Fruit fly (Drosophila melanogaster) whole organism, pupa: ENCODE results near the gene Cse1.

Experiments used
- CG10348 ChIP-seq: fragments of 200-800 bp; sonication (Bioruptor generic); IDR thresholded peaks from 2 replicates; pipeline ENCODE4 v1.3.6; 2022; ENCODE audit warnings: missing biosample characterization, missing genetic modification characterization
- CG12605 ChIP-seq: fragments of 200-800 bp; sonication (Bioruptor generic); IDR thresholded peaks from 2 replicates; pipeline ENCODE4 v1.3.6; 2022; ENCODE audit warnings: missing biosample characterization, missing genetic modification characterization
- CG13204 ChIP-seq: fragments of 200-800 bp; sonication (Bioruptor generic); optimal IDR thresholded peaks from 2 replicates; lab custom pipeline; 2018; ENCODE audit warnings: missing biosample characterization, mild to moderate bottlenecking, missing genetic modification characterization, moderate library complexity
- CG15710 ChIP-seq: fragments of 200-800 bp; sonication (Bioruptor generic); optimal IDR thresholded peaks from 2 replicates; lab custom pipeline; 2018; ENCODE audit warnings: missing biosample characterization, mild to moderate bottlenecking, missing genetic modification characterization, moderate library complexity
- CG17806 ChIP-seq: fragments of 200-800 bp; sonication (Bioruptor generic); optimal IDR thresholded peaks from 2 replicates; lab custom pipeline; 2018; ENCODE audit warnings: missing biosample characterization, mild to moderate bottlenecking, missing genetic modification characterization, moderate library complexity
- CG4496 ChIP-seq: fragments of 200-800 bp; sonication (Bioruptor generic); IDR thresholded peaks from 3 replicates; pipeline ENCODE4 v1.3.6; 2022; ENCODE audit warnings: missing biosample characterization, missing genetic modification characterization
- CG8159 ChIP-seq: fragments of 200-800 bp; sonication (Bioruptor generic); optimal IDR thresholded peaks from 3 replicates; lab custom pipeline; 2018; ENCODE audit warnings: missing biosample characterization, mild to moderate bottlenecking, missing genetic modification characterization, moderate library complexity
- CG8301 ChIP-seq: fragments of 200-800 bp; sonication (Bioruptor generic); optimal IDR thresholded peaks from 2 replicates; lab custom pipeline; 2018; ENCODE audit warnings: missing biosample characterization, mild to moderate bottlenecking, missing genetic modification characterization
- D1 ChIP-seq: fragments of 200-800 bp; sonication (Bioruptor generic); optimal IDR thresholded peaks from 2 replicates; lab custom pipeline; 2018; ENCODE audit warnings: missing biosample characterization, mild to moderate bottlenecking, missing genetic modification characterization, moderate library complexity
- EcR ChIP-seq: fragments of 200-800 bp; sonication (Bioruptor generic); optimal IDR thresholded peaks from 3 replicates; lab custom pipeline; 2019; ENCODE audit warnings: missing biosample characterization, missing genetic modification characterization, mild to moderate bottlenecking, moderate library complexity, missing genetic modification reagents
- Ets98B ChIP-seq: fragments of 200-800 bp; sonication (Bioruptor generic); IDR thresholded peaks from 2 replicates; pipeline ENCODE4 v1.3.6; 2022; ENCODE audit warnings: missing biosample characterization, missing genetic modification characterization
- Pif1B ChIP-seq: fragments of 200-800 bp; sonication (Bioruptor generic); optimal IDR thresholded peaks from 3 replicates; lab custom pipeline; 2016; ENCODE audit warnings: missing biosample characterization, missing genetic modification characterization
- fd96Ca ChIP-seq: fragments of 200-800 bp; sonication (Bioruptor generic); IDR thresholded peaks from 3 replicates; pipeline ENCODE4 v1.3.6; 2022; ENCODE audit warnings: missing biosample characterization, missing genetic modification characterization
- gl ChIP-seq: fragments of 200-800 bp; sonication (Bioruptor generic); optimal IDR thresholded peaks from 2 replicates; lab custom pipeline; 2018; ENCODE audit warnings: missing biosample characterization, mild to moderate bottlenecking, missing genetic modification characterization

dm6 chr2L:16788885-16789284 lies 36.1 kb downstream of the Cse1 start:
- no peak for TF ChIP-seq CG13204 (GFP tag; lab: Kevin White, UChicago)
- no peak for TF ChIP-seq CG8159 (tag; lab: Kevin White, UChicago)
- TF ChIP-seq CG8301 (tag; lab: Kevin White, UChicago) = no peak
- no peak for TF ChIP-seq CG15710 (tag; lab: Kevin White, UChicago)
- TF ChIP-seq CG17806 (tag; lab: Kevin White, UChicago) = no peak
- TF ChIP-seq fd96Ca = no peak
- no peak for TF ChIP-seq D1 (tag; lab: Kevin White, UChicago)
- TF ChIP-seq Pif1B (GFP tag; lab: Kevin White, UChicago) = no peak
- no peak for TF ChIP-seq EcR (GFP tag; lab: Kevin White, UChicago)
- no peak for TF ChIP-seq CG12605 (GFP tag; lab: Robert Waterston, UW)
- TF ChIP-seq gl (tag; lab: Kevin White, UChicago) = no peak
- no peak for TF ChIP-seq Ets98B (GFP tag; lab: Robert Waterston, UW)
- no peak for TF ChIP-seq CG10348
- no peak for TF ChIP-seq CG4496 (GFP tag; lab: Robert Waterston, UW)
